Worm (Caenorhabditis elegans) whole organism, early embryonic: ENCODE data around the gene irld-8.

ENCODE experiments used
- B0310.2 ChIP-seq: sonication (generic microtip); optimal IDR thresholded peaks from 2 replicates; lab custom pipeline; 2016; ENCODE audit warnings: mild to moderate bottlenecking, missing genetic modification characterization, missing compliant biosample characterization
- F13C5.2 ChIP-seq: sonication (generic microtip); optimal IDR thresholded peaks from 2 replicates; lab custom pipeline; 2017; ENCODE audit warnings: mild to moderate bottlenecking, missing genetic modification characterization, inconsistent platforms, missing compliant biosample characterization
- aly-1 ChIP-seq: sonication (generic microtip); optimal IDR thresholded peaks from 2 replicates; lab custom pipeline; 2016; ENCODE audit warnings: missing genetic modification characterization, missing compliant biosample characterization
- ama-1 ChIP-seq: fragments of 150-350 bp; optimal IDR thresholded peaks from 2 replicates; lab custom pipeline; 2014
- ceh-13 ChIP-seq: fragments of 200-800 bp; sonication (Bioruptor generic); optimal IDR thresholded peaks from 2 replicates; lab custom pipeline; 2018; ENCODE audit warnings: mild to moderate bottlenecking, missing genetic modification characterization, missing compliant biosample characterization
- ceh-36 ChIP-seq: sonication (generic microtip); optimal IDR thresholded peaks from 2 replicates; lab custom pipeline; 2016; ENCODE audit warnings: missing genetic modification characterization, inconsistent platforms, missing compliant biosample characterization
- ets-7 ChIP-seq: sonication (generic microtip); optimal IDR thresholded peaks from 2 replicates; lab custom pipeline; 2016; ENCODE audit warnings: missing genotype, missing genetic modification characterization, missing compliant biosample characterization
- flt-1 ChIP-seq: fragments of 200-800 bp; sonication (Bioruptor generic); IDR thresholded peaks from 2 replicates; pipeline ENCODE4 v1.3.6; 2022; ENCODE audit warnings: missing genetic modification characterization, missing compliant biosample characterization
- hmbx-1 ChIP-seq: sonication (generic microtip); optimal IDR thresholded peaks from 2 replicates; lab custom pipeline; 2016; ENCODE audit warnings: mild to moderate bottlenecking, missing genetic modification characterization, missing compliant biosample characterization
- hmg-4 ChIP-seq: fragments of 200-800 bp; sonication (Bioruptor generic); optimal IDR thresholded peaks from 2 replicates; lab custom pipeline; 2018; ENCODE audit warnings: mild to moderate bottlenecking, missing genetic modification characterization, missing compliant biosample characterization
- hnd-1 ChIP-seq: sonication (generic microtip); optimal IDR thresholded peaks from 2 replicates; lab custom pipeline; 2016; ENCODE audit warnings: missing genetic modification characterization, missing compliant biosample characterization
- pes-1 ChIP-seq: fragments of 200-800 bp; sonication (Bioruptor generic); IDR thresholded peaks from 2 replicates; pipeline ENCODE4 v1.3.6; 2022; ENCODE audit warnings: missing genetic modification reagents, missing genetic modification characterization, missing compliant biosample characterization
- scrt-1 ChIP-seq: fragments of 200-800 bp; sonication (Bioruptor generic); IDR thresholded peaks from 2 replicates; pipeline ENCODE4 v1.3.6; 2022; ENCODE audit warnings: missing genetic modification characterization, missing compliant biosample characterization
- sea-1 ChIP-seq: fragments of 200-800 bp; sonication (Bioruptor generic); conservative IDR thresholded peaks from 2 replicates; pipeline ENCODE4 v1.3.6; 2022; ENCODE audit warnings: missing genetic modification characterization, missing compliant biosample characterization
- tbx-11 ChIP-seq: fragments of 200-800 bp; sonication (Bioruptor generic); IDR thresholded peaks from 2 replicates; pipeline ENCODE4 v1.3.6; 2022; ENCODE audit warnings: missing genetic modification characterization, missing compliant biosample characterization
- tbx-37 ChIP-seq: fragments of 200-800 bp; sonication (Bioruptor generic); conservative IDR thresholded peaks from 2 replicates; pipeline ENCODE4 v1.3.6; 2022; ENCODE audit warnings: missing genetic modification reagents, missing genetic modification characterization, missing compliant biosample characterization
- tra-4 ChIP-seq: sonication (generic microtip); optimal IDR thresholded peaks from 2 replicates; lab custom pipeline; 2017; ENCODE audit warnings: missing genetic modification characterization, missing compliant biosample characterization

The irld-8 gene

ce11 chrIV:8076511-8076910 is 39.1 kb upstream of the irld-8 start:
- TF ChIP-seq hmbx-1 (tag; lab: Kevin White, UChicago): no peak
- no peak for TF ChIP-seq flt-1 (GFP tag; lab: Robert Waterston, UW)
- no peak for TF ChIP-seq sea-1 (GFP tag; lab: Robert Waterston, UW)
- TF ChIP-seq ama-1 (lab: Kevin White, UChicago): no peak

DNA sequence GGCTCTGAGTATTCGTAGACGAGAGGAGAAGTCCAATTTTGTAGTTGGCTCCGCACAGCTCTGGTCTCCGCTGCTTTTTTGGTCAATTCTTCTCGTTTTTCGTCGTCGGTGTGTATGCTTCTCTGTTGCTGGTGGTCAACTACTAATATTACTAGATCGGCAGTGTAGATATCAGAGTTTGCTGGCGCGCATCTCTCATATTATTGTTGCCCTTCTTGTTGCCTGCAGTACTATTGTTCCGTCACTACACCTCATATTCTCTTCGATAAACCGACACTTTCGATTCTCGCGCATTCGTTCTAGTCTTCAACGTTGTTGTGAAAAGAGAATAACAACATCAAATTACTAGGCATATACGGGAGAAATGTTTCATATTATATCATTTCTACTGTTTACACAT is 35.4 kb upstream of the irld-8 start:
- TF ChIP-seq ets-7 (tag; lab: Kevin White, UChicago): no peak
- no peak for TF ChIP-seq F13C5.2
- TF ChIP-seq sea-1 (GFP tag; lab: Robert Waterston, UW): no peak
- no peak for TF ChIP-seq scrt-1 (GFP tag; lab: Robert Waterston, UW)
- TF ChIP-seq hnd-1: no peak
- TF ChIP-seq ama-1 (lab: Kevin White, UChicago): no peak
- TF ChIP-seq ceh-36 (tag; lab: Kevin White, UChicago): no peak
- no peak for TF ChIP-seq ceh-13 (GFP tag; lab: Kevin White, UChicago)
- no peak for TF ChIP-seq flt-1 (GFP tag; lab: Robert Waterston, UW)
- no peak for TF ChIP-seq tbx-37 (GFP tag; lab: Robert Waterston, UW)
- TF ChIP-seq aly-1 (tag; lab: Kevin White, UChicago): no peak
- no peak for TF ChIP-seq B0310.2
- TF ChIP-seq tbx-11: no peak
- TF ChIP-seq pes-1 (GFP tag; lab: Robert Waterston, UW): no peak
- no peak for TF ChIP-seq hmbx-1 (tag; lab: Kevin White, UChicago)
- TF ChIP-seq tra-4 (tag; lab: Kevin White, UChicago): no peak
- TF ChIP-seq hmg-4 (GFP tag; lab: Kevin White, UChicago): no peak

- TF ChIP-seq hnd-1: no peak
Observed at ce11 chrIV:8080782-8081181, 34.8 kb upstream of the irld-8 start.

ce11 chrIV:8086552-8086951 is 29.0 kb upstream of the irld-8 start, which contains the start of gene nsy-7:
TSS of gene nsy-7 (minus strand) at chrIV:8086652.
- TF ChIP-seq hnd-1 (no peak), tbx-11 (no peak), ceh-36 (tag; lab: Kevin White, UChicago) (no peak), pes-1 (GFP tag; lab: Robert Waterston, UW) (no peak), ceh-13 (GFP tag; lab: Kevin White, UChicago) (no peak), ets-7 (tag; lab: Kevin White, UChicago) (no peak), hmbx-1 (tag; lab: Kevin White, UChicago) (no peak)

ce11 chrIV:8091539-8091938 is 24.0 kb upstream of the irld-8 start:
- no peak for TF ChIP-seq hnd-1
- TF ChIP-seq ets-7 (tag; lab: Kevin White, UChicago): no peak
- no peak for TF ChIP-seq ceh-13 (GFP tag; lab: Kevin White, UChicago)
- TF ChIP-seq aly-1 (tag; lab: Kevin White, UChicago): no peak
- TF ChIP-seq hmg-4 (GFP tag; lab: Kevin White, UChicago): no peak
- TF ChIP-seq pes-1 (GFP tag; lab: Robert Waterston, UW): no peak
- no peak for TF ChIP-seq scrt-1 (GFP tag; lab: Robert Waterston, UW)
- TF ChIP-seq B0310.2: no peak
- no peak for TF ChIP-seq ceh-36 (tag; lab: Kevin White, UChicago)
- no peak for TF ChIP-seq tra-4 (tag; lab: Kevin White, UChicago)

DNA sequence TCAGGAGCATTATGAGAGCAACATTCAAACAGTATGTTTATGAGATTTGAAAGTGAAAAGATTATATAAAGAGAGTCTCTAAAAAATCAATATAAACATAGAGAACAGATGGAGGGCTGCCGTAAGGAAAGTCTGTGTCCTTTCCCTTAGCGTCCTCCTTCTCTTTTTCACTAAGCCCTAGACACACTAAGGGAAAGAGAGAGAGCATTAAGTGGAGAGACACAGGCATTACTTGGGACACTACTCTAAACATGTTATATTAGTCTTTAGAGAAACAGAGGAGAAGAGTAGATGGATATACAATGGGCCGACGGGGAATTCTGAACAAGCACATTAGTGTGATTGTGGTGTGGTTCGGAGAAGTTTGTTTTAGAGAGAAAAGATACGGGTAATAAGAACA is 19.2 kb upstream of the irld-8 start:
- TF ChIP-seq tbx-37 (GFP tag; lab: Robert Waterston, UW) (no peak), ama-1 (lab: Kevin White, UChicago) (no peak), scrt-1 (GFP tag; lab: Robert Waterston, UW) (no peak), aly-1 (tag; lab: Kevin White, UChicago) (no peak), sea-1 (GFP tag; lab: Robert Waterston, UW) (no peak), pes-1 (GFP tag; lab: Robert Waterston, UW) (no peak)

- TF ChIP-seq pes-1 (GFP tag; lab: Robert Waterston, UW) (no peak), tbx-37 (GFP tag; lab: Robert Waterston, UW) (no peak)
Observed at ce11 chrIV:8099601-8100000, 16.0 kb upstream of the irld-8 start, which contains the start of gene Y42H9AR.2. TSS of gene Y42H9AR.2 (plus strand) at chrIV:8099901.

DNA sequence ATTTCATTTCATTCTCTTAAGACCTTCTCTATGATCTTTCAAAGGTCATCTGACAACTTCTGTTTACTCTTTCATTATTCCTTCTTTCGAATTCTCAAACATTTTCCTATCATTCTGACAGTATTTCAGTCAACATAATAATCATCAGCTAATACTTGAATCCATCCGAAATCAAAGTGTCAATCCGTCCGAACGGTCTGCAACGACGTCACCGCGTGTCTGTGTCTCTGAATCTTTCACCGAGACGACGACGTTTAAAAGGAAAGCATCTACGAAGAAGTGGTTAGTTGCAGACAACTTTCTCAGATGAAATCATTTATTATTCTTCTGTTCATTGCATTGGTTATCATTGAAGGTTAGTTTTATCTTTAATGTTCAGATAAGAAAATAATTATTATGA is 13.3 kb upstream of the irld-8 start, which contains the start of gene Y42H9AR.5:
Gene Y42H9AR.5 (plus strand): TSS at position 301 of the 400 bp plus-strand sequence.
- TF ChIP-seq ceh-36 (tag; lab: Kevin White, UChicago): no peak
- TF ChIP-seq ets-7 (tag; lab: Kevin White, UChicago): no peak
- no peak for TF ChIP-seq pes-1 (GFP tag; lab: Robert Waterston, UW)
- TF ChIP-seq F13C5.2: no peak
- no peak for TF ChIP-seq B0310.2
- TF ChIP-seq hmbx-1 (tag; lab: Kevin White, UChicago): no peak
- TF ChIP-seq aly-1 (tag; lab: Kevin White, UChicago): no peak
- TF ChIP-seq tra-4 (tag; lab: Kevin White, UChicago): no peak
- TF ChIP-seq ama-1 (lab: Kevin White, UChicago): no peak
- no peak for TF ChIP-seq hnd-1
- TF ChIP-seq ceh-13 (GFP tag; lab: Kevin White, UChicago): no peak

ce11 chrIV:8103196-8103595 is 12.4 kb upstream of the irld-8 start:
- no peak for TF ChIP-seq flt-1 (GFP tag; lab: Robert Waterston, UW)
- no peak for TF ChIP-seq hnd-1
- no peak for TF ChIP-seq ets-7 (tag; lab: Kevin White, UChicago)
- no peak for TF ChIP-seq F13C5.2
- no peak for TF ChIP-seq scrt-1 (GFP tag; lab: Robert Waterston, UW)
- no peak for TF ChIP-seq hmg-4 (GFP tag; lab: Kevin White, UChicago)
- TF ChIP-seq ceh-36 (tag; lab: Kevin White, UChicago): no peak
